Worm (Caenorhabditis elegans) whole organism, L4 larva: ENCODE measurements around the gene srx-78.

Experiments used
- mdt-29 ChIP-seq: fragments of 200-800 bp; sonication (Bioruptor generic); IDR thresholded peaks from 2 replicates; pipeline ENCODE4 v1.3.6; 2022; ENCODE audit warnings: missing genetic modification reagents, missing genetic modification characterization, missing compliant biosample characterization
- mep-1 ChIP-seq: fragments of 150-350 bp; sonication (generic microtip); optimal IDR thresholded peaks from 3 replicates; lab custom pipeline; 2014; ENCODE audit warnings: missing biosample characterization, missing genetic modification characterization
- mes-2 ChIP-seq: sonication (generic microtip); optimal IDR thresholded peaks from 2 replicates; lab custom pipeline; 2016; ENCODE audit warnings: missing genotype, mild to moderate bottlenecking, missing genetic modification characterization, missing compliant biosample characterization; ENCODE audit not compliant: poor library complexity, severe bottlenecking
- unc-39 ChIP-seq: sonication (generic microtip); optimal IDR thresholded peaks from 2 replicates; lab custom pipeline; 2017; ENCODE audit warnings: missing biosample characterization, missing genetic modification characterization
- unc-62 ChIP-seq, 3 experiments: fragments of 150-350 bp in 1 of 3; sonication (generic microtip); optimal IDR thresholded peaks in 2 of 3; peaks in 1 of 3; 1 replicate in 1 of 3; 2 replicates in 2 of 3; lab custom pipeline; 2014 to 2017; ENCODE audit warnings: missing biosample characterization in 3 of 3, missing genetic modification characterization in 3 of 3, missing genetic modification reagents in 3 of 3, missing genotype in 1 of 3

- TF ChIP-seq mep-1 (tag; lab: Kevin White, UChicago) (no peak), unc-62 (GFP tag; optimal IDR thresholded peaks at IDR 0.05 in 1 of 2; lab: Kevin White, UChicago) (peak in 1 of 2 experiments; percentile 25), unc-62 (tag; optimal IDR thresholded peaks at IDR 0.05; lab: Kevin White, UChicago) (no peak), unc-39 (tag; lab: Kevin White, UChicago) (no peak), mdt-29 (no peak), mes-2 (tag; lab: Kevin White, UChicago) (peak; percentile 10)
Measured at ce11 chrV:15074907-15075306, 19.9 kb upstream of the srx-78 start.
